Worm (Caenorhabditis elegans) whole organism, L2 larva: ENCODE data around the gene Y102A5C.2.

Experiments used
- C34F6.9 ChIP-seq: fragments of 150-350 bp; optimal IDR thresholded peaks from 2 replicates; lab custom pipeline; 2014; ENCODE audit warnings: missing biosample characterization, missing genetic modification characterization
- F13H6.1 ChIP-seq: sonication (generic microtip); optimal IDR thresholded peaks from 2 replicates; lab custom pipeline; 2016; ENCODE audit warnings: missing genetic modification characterization, missing compliant biosample characterization
- Y55F3AM.14 ChIP-seq: fragments of 200-800 bp; sonication (Bioruptor generic); optimal IDR thresholded peaks from 2 replicates; lab custom pipeline; 2018; ENCODE audit warnings: mild to moderate bottlenecking, missing genetic modification characterization, missing compliant biosample characterization
- ZK546.5 ChIP-seq: sonication (generic microtip); optimal IDR thresholded peaks from 2 replicates; lab custom pipeline; 2017; ENCODE audit warnings: missing biosample characterization, missing genetic modification characterization
- alr-1 ChIP-seq: fragments of 150-350 bp; optimal IDR thresholded peaks from 2 replicates; lab custom pipeline; 2014; ENCODE audit warnings: missing biosample characterization, missing genetic modification characterization
- aly-2 ChIP-seq: fragments of 150-350 bp; optimal IDR thresholded peaks from 2 replicates; lab custom pipeline; 2014; ENCODE audit warnings: missing biosample characterization, missing genetic modification characterization
- ama-1 ChIP-seq: fragments of 150-350 bp; optimal IDR thresholded peaks from 2 replicates; lab custom pipeline; 2018; ENCODE audit warnings: inconsistent platforms
- ceh-82 ChIP-seq: fragments of 150-350 bp; optimal IDR thresholded peaks from 2 replicates; lab custom pipeline; 2014; ENCODE audit warnings: missing biosample characterization, missing genetic modification characterization
- crh-2 ChIP-seq: sonication (generic microtip); optimal IDR thresholded peaks from 2 replicates; lab custom pipeline; 2017; ENCODE audit warnings: missing biosample characterization, missing genetic modification characterization
- dmd-4 ChIP-seq: sonication (generic microtip); optimal IDR thresholded peaks from 2 replicates; lab custom pipeline; 2017; ENCODE audit warnings: missing biosample characterization, missing genetic modification characterization
- elt-3 ChIP-seq: sonication (generic microtip); optimal IDR thresholded peaks from 2 replicates; lab custom pipeline; 2017; ENCODE audit warnings: missing biosample characterization, missing genetic modification characterization
- gmeb-1 ChIP-seq: fragments of 150-350 bp; optimal IDR thresholded peaks from 2 replicates; lab custom pipeline; 2014; ENCODE audit warnings: missing biosample characterization, missing genetic modification characterization
- lin-13 ChIP-seq: fragments of 150-350 bp; optimal IDR thresholded peaks from 2 replicates; lab custom pipeline; 2014; ENCODE audit warnings: missing biosample characterization, missing genetic modification reagents, missing genetic modification characterization
- lin-39 ChIP-seq: fragments of 150-350 bp; optimal IDR thresholded peaks from 2 replicates; lab custom pipeline; 2014; ENCODE audit warnings: missing biosample characterization, missing genetic modification reagents, missing genetic modification characterization
- lsy-2 ChIP-seq, 2 experiments: fragments of 150-350 bp in 1 of 2; sonication (generic microtip) in 1 of 2; optimal IDR thresholded peaks; 2 replicates each; lab custom pipeline; 2014 to 2017; ENCODE audit warnings: missing biosample characterization in 2 of 2, missing genetic modification characterization in 2 of 2
- mab-5 ChIP-seq: fragments of 150-350 bp; optimal IDR thresholded peaks from 2 replicates; lab custom pipeline; 2014; ENCODE audit warnings: missing biosample characterization, missing genetic modification characterization
- mdl-1 ChIP-seq, 2 experiments: fragments of 150-350 bp in 1 of 2; sonication (generic microtip) in 1 of 2; optimal IDR thresholded peaks; 2 replicates each; lab custom pipeline; 2017; ENCODE audit warnings: missing biosample characterization in 2 of 2, missing genetic modification characterization in 2 of 2
- nhr-10 ChIP-seq: sonication (generic microtip); optimal IDR thresholded peaks from 2 replicates; lab custom pipeline; 2017; ENCODE audit warnings: missing biosample characterization, missing genetic modification characterization
- nhr-12 ChIP-seq: fragments of 150-350 bp; optimal IDR thresholded peaks from 2 replicates; lab custom pipeline; 2014; ENCODE audit warnings: missing biosample characterization, missing genetic modification characterization
- nhr-129 ChIP-seq: fragments of 150-350 bp; optimal IDR thresholded peaks from 2 replicates; lab custom pipeline; 2014; ENCODE audit warnings: missing biosample characterization, missing genetic modification characterization
- nhr-21 ChIP-seq: fragments of 150-350 bp; optimal IDR thresholded peaks from 2 replicates; lab custom pipeline; 2014; ENCODE audit warnings: missing biosample characterization, missing genetic modification characterization
- nhr-23 ChIP-seq: fragments of 150-350 bp; optimal IDR thresholded peaks from 2 replicates; lab custom pipeline; 2014; ENCODE audit warnings: missing biosample characterization, missing genetic modification reagents, missing genetic modification characterization
- nhr-237 ChIP-seq: fragments of 150-350 bp; optimal IDR thresholded peaks from 2 replicates; lab custom pipeline; 2014; ENCODE audit warnings: missing biosample characterization, missing genetic modification characterization
- skn-1 ChIP-seq: sonication (generic microtip); optimal IDR thresholded peaks from 2 replicates; lab custom pipeline; 2017; ENCODE audit warnings: missing biosample characterization, missing genetic modification characterization
- sma-9 ChIP-seq, 2 experiments: fragments of 150-350 bp in 1 of 2; sonication (generic microtip) in 1 of 2; optimal IDR thresholded peaks; 2 replicates each; lab custom pipeline; 2014 to 2016; ENCODE audit warnings: missing genetic modification characterization in 2 of 2, mild to moderate bottlenecking in 1 of 2, missing biosample characterization in 1 of 2, missing compliant biosample characterization in 1 of 2, missing genetic modification reagents in 1 of 2, moderate library complexity in 1 of 2
- snpc-4 ChIP-seq: fragments of 150-350 bp; optimal IDR thresholded peaks from 2 replicates; lab custom pipeline; 2014; ENCODE audit warnings: missing biosample characterization, missing genetic modification characterization
- unc-55 ChIP-seq: fragments of 150-350 bp; sonication (generic microtip); optimal IDR thresholded peaks from 3 replicates; lab custom pipeline; 2014; ENCODE audit warnings: missing biosample characterization, missing genetic modification reagents, missing genetic modification characterization
- ztf-1 ChIP-seq: fragments of 200-800 bp; sonication (Bioruptor generic); conservative IDR thresholded peaks from 2 replicates; pipeline ENCODE4 v1.3.6; 2022; ENCODE audit warnings: missing genetic modification characterization, missing compliant biosample characterization
- ztf-4 ChIP-seq: fragments of 150-350 bp; optimal IDR thresholded peaks from 2 replicates; lab custom pipeline; 2014; ENCODE audit warnings: missing biosample characterization, missing genetic modification characterization

Y102A5C.2 gene

DNA sequence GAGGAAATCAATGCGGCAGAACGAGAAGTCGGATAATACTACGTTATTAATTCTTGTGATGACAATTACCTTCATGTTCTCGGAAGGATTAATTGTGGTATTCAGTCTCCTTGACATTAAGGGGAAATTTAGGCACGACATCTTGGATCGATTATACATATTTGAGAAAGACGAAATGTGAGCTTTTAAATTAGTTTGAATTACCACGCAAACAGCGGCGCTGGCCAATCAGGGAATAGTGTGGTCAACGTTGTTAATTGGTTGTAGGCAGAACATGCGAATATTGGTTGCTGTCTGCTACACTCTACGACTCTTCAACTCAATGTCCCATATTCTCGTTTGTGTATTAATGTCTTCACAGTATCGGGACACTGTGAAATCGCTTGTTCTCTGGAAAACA, 43.6 kb upstream of the Y102A5C.2 start, which contains the start of gene F49A5.10:
Gene F49A5.10 (plus strand): TSS at position 301 of the 400 bp plus-strand sequence.
- TF ChIP-seq nhr-23 = no peak

DNA sequence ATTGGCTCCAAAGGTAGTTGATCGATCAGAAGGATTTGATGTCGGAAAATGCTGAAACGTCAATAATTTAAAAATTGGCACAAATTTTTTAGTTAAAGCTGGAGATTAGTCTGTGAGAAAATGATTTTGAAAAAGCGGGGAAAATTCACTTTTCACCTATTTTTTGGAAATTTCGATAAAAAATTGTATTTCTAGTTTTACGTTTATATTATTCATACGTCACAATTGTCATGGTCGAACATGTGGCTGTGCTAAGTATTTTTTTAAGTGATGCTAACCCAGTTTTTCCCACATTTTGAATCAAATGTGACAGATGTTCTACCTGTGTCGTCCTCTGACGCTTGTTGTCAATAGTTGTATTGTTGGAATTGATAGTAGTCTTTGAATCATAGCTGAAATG, 39.0 kb upstream of the Y102A5C.2 start:
- TF ChIP-seq lsy-2 (tag; optimal IDR thresholded peaks at IDR 0.05; lab: Kevin White, UChicago) (no peak), mab-5 (tag; lab: Kevin White, UChicago) (no peak), ceh-82 (tag; lab: Kevin White, UChicago) (no peak), sma-9 (GFP tag; optimal IDR thresholded peaks at IDR 0.05; lab: Kevin White, UChicago) (no peak), sma-9 (tag; optimal IDR thresholded peaks at IDR 0.05; lab: Kevin White, UChicago) (no peak), unc-55 (GFP tag; lab: Kevin White, UChicago) (no peak), nhr-10 (tag; lab: Kevin White, UChicago) (no peak), lin-39 (tag; lab: Kevin White, UChicago) (no peak)

DNA sequence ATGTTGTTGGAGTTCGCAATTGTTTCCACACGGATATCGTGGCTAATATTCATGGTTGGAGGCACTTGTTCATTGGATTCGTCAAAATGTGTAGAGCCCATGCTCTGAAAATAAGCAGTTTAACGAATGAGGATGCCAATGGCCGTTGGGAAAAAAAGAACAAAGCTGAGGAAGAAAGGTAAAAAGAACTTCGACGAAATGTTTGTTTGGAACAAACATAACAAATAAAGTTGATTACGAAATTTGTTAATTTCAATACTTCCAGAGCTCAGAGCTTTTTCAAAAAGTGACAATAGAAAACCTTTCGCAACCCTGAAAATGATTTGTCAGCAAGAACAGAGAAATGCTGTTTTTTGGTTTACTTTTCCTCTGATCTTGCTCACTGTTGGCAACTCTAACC, 38.5 kb upstream of the Y102A5C.2 start, which contains the start of gene F09C6.3:
Gene F09C6.3 (minus strand): TSS at position 101 of the 400 bp plus-strand sequence.
- TF ChIP-seq lsy-2 (tag; optimal IDR thresholded peaks at IDR 0.05; lab: Kevin White, UChicago) = no peak

DNA sequence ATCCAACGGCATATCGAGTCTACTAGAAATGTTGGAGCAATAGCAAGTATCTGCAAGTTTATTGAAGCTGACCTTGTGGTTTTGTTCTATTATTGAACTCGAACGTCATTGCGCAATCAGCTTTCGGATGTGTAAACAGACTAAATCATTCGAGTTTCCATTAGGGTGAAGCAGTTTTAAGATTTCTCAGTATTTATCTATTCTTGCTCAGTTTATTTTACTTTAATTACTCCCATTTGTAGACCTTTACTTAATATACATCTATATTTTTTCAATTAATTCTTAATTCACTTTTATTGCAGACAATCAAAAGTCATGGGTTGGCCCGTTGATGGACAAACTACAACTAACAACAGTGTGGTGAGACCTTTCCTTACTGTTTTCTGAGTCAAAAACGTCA, 37.9 kb upstream of the Y102A5C.2 start, which contains the start of gene F09C6.14:
Gene F09C6.14 (plus strand): TSS at position 301 of the 400 bp plus-strand sequence.
- no peak for TF ChIP-seq aly-2 (tag; lab: Kevin White, UChicago)
- TF ChIP-seq nhr-10 (tag; lab: Kevin White, UChicago) = no peak
- no peak for TF ChIP-seq gmeb-1 (tag; lab: Kevin White, UChicago)
- no peak for TF ChIP-seq sma-9 (GFP tag; optimal IDR thresholded peaks at IDR 0.05; lab: Kevin White, UChicago)
- TF ChIP-seq sma-9 (tag; optimal IDR thresholded peaks at IDR 0.05; lab: Kevin White, UChicago) = no peak
- TF ChIP-seq nhr-21 (tag; lab: Kevin White, UChicago) = no peak
- no peak for TF ChIP-seq F13H6.1 (tag; lab: Kevin White, UChicago)
- no peak for TF ChIP-seq ztf-4 (tag; lab: Kevin White, UChicago)
- TF ChIP-seq skn-1 (tag; lab: Kevin White, UChicago) = no peak
- no peak for TF ChIP-seq Y55F3AM.14 (GFP tag; lab: Kevin White, UChicago)
- no peak for TF ChIP-seq snpc-4 (tag; lab: Kevin White, UChicago)
- TF ChIP-seq mab-5 (tag; lab: Kevin White, UChicago) = no peak
- TF ChIP-seq alr-1 = no peak
- TF ChIP-seq lin-13 (GFP tag; lab: Kevin White, UChicago) = no peak

DNA sequence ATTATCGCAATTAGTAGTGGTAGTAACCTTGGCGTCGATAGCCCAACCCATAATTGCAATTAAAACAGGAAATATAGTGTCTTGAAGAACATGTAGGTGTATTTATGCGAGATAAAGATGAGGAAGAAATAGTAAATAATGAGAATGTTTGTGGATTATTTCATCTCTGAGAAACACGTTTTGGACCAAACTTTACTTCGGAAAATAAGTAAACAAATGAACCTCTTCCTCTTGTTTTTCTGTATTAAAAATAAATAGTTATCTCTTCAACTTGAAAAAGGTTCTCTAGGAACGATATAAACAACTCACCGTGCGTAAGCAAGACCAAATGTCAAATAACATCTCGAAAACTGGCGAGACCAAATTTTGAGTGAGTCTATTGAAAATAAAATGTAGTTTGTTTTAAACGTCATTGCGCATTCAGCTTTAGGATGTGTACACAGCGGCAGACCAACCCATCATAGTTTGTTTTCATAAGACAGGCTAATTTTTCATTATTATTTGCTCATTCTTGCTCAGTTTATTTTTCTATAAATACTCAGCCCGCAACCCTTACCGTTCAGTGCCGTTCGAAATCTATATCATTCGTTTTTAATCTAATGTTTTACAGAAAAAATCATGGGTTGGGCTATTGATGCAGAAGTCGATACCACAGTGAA, 36.1 kb upstream of the Y102A5C.2 start, which contains the start of the genes F09C6.11 and F09C6.12:
Gene F09C6.11 (minus strand): TSS at position 51 of the 659 bp plus-strand sequence.
Gene F09C6.12 (plus strand): TSS at position 609 of the 659 bp plus-strand sequence.
- TF ChIP-seq sma-9 (GFP tag; optimal IDR thresholded peaks at IDR 0.05; lab: Kevin White, UChicago) (no peak), sma-9 (tag; optimal IDR thresholded peaks at IDR 0.05; lab: Kevin White, UChicago) (no peak), elt-3 (no peak), snpc-4 (tag; lab: Kevin White, UChicago) (no peak), nhr-237 (tag; lab: Kevin White, UChicago) (no peak), mdl-1 (tag; optimal IDR thresholded peaks at IDR 0.05; lab: Kevin White, UChicago) (no peak), gmeb-1 (tag; lab: Kevin White, UChicago) (no peak), nhr-129 (tag; lab: Kevin White, UChicago) (no peak), ceh-82 (tag; lab: Kevin White, UChicago) (no peak), F13H6.1 (tag; lab: Kevin White, UChicago) (no peak), Y55F3AM.14 (GFP tag; lab: Kevin White, UChicago) (no peak), C34F6.9 (no peak), alr-1 (no peak), skn-1 (tag; lab: Kevin White, UChicago) (no peak)

DNA sequence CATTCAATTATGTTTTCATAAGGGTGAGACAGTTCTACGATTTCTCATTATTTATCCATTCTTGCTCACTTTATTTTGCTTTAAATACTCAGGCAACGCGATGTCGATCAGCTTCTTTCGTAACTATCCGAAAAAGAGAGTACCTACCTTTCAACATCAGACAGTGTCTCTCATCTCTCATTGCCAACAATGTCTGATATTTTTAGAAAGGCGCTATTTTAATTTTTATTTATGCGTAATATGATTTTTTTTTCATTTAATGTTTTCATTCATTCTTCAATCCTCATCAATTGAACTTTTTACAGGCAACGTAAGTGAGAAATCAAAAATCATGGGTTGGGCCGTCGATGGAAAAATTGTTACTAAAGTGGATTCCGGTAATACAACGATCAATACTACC, 33.8 kb upstream of the Y102A5C.2 start, which contains the start of gene F09C6.13:
Gene F09C6.13 (plus strand): TSS at position 301 of the 400 bp plus-strand sequence.
- TF ChIP-seq ama-1 (lab: Kevin White, UChicago) = no peak
- no peak for TF ChIP-seq ztf-1 (GFP tag; lab: Robert Waterston, UW)
- no peak for TF ChIP-seq lin-39 (tag; lab: Kevin White, UChicago)
- no peak for TF ChIP-seq unc-55 (GFP tag; lab: Kevin White, UChicago)
- no peak for TF ChIP-seq elt-3
- no peak for TF ChIP-seq nhr-21 (tag; lab: Kevin White, UChicago)
- no peak for TF ChIP-seq dmd-4
- no peak for TF ChIP-seq mdl-1 (tag; optimal IDR thresholded peaks at IDR 0.05; lab: Kevin White, UChicago)
- TF ChIP-seq nhr-23 = no peak
- TF ChIP-seq nhr-12 (tag; lab: Kevin White, UChicago) = no peak
- TF ChIP-seq crh-2 (tag; lab: Kevin White, UChicago) = no peak
- no peak for TF ChIP-seq snpc-4 (tag; lab: Kevin White, UChicago)
- TF ChIP-seq ZK546.5 (tag; lab: Kevin White, UChicago) = no peak
